Worm (Caenorhabditis elegans) whole organism, midembryonic: ENCODE data around the gene F21C10.4.

ENCODE experiments used
- T22C8.4 ChIP-seq: fragments of 200-800 bp; sonication (Bioruptor generic); IDR thresholded peaks from 2 replicates; pipeline ENCODE4 v1.3.6; 2022; ENCODE audit warnings: missing genetic modification characterization, missing compliant biosample characterization
- cog-1 ChIP-seq: sonication (generic microtip); optimal IDR thresholded peaks from 2 replicates; lab custom pipeline; 2016; ENCODE audit warnings: missing genetic modification characterization, missing compliant biosample characterization
- flt-1 ChIP-seq: fragments of 200-800 bp; sonication (Bioruptor generic); IDR thresholded peaks from 2 replicates; pipeline ENCODE4 v1.3.6; 2022; ENCODE audit warnings: missing genetic modification characterization, missing compliant biosample characterization
- klf-2 ChIP-seq: fragments of 200-800 bp; sonication (Bioruptor generic); conservative IDR thresholded peaks from 2 replicates; pipeline ENCODE4 v1.3.6; 2022; ENCODE audit warnings: missing genetic modification reagents, missing genetic modification characterization, missing compliant biosample characterization
- med-1 ChIP-seq: sonication (generic microtip); optimal IDR thresholded peaks from 2 replicates; lab custom pipeline; 2017; ENCODE audit warnings: missing genetic modification characterization, mild to moderate bottlenecking, missing compliant biosample characterization, antibody characterized with exemption, missing genetic modification reagents; ENCODE audit not compliant: insufficient read depth
- ref-1 ChIP-seq: fragments of 200-800 bp; sonication (Bioruptor generic); conservative IDR thresholded peaks from 2 replicates; pipeline ENCODE4 v1.3.6; 2022; ENCODE audit warnings: missing genetic modification reagents, missing genetic modification characterization, missing compliant biosample characterization
- tab-1 ChIP-seq: fragments of 200-800 bp; sonication (Bioruptor generic); IDR thresholded peaks from 2 replicates; pipeline ENCODE4 v1.3.6; 2022; ENCODE audit warnings: missing genetic modification characterization, missing compliant biosample characterization
- ztf-23 ChIP-seq: fragments of 200-800 bp; sonication (Bioruptor generic); IDR thresholded peaks from 2 replicates; pipeline ENCODE4 v1.3.6; 2022; ENCODE audit warnings: missing genetic modification reagents, missing genetic modification characterization, missing compliant biosample characterization
- ztf-29 ChIP-seq: fragments of 200-800 bp; sonication (Bioruptor generic); IDR thresholded peaks from 2 replicates; pipeline ENCODE4 v1.3.6; 2022; ENCODE audit warnings: missing genetic modification reagents, missing genetic modification characterization, missing compliant biosample characterization

The F21C10.4 gene

DNA sequence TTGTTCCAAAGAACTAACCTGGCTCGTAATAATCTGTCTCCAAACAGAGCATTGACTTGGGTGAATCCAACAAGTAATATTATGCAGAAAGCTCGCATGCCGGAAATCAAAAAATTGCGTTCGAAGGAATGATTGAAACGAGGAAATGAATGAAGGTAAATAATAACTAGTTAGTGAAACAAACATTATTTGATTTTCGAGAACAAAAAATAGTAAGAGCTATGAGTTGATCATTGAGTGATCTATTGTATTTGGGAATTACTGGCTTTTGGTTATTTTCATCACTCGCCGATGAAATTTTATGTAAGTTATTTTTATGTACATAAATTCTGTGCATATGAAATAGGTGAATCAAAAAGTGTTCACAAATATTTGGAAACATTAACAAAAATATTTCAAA, 28.4 kb downstream of the F21C10.4 start, which contains the start of gene B0222.5:
TSS of gene B0222.5 (minus strand) at position 101 of the 400 bp plus-strand sequence.
- TF ChIP-seq ztf-23 (GFP tag; lab: Robert Waterston, UW) (no peak), ztf-29 (GFP tag; lab: Robert Waterston, UW) (no peak), cog-1 (no peak), tab-1 (GFP tag; lab: Robert Waterston, UW) (no peak), klf-2 (GFP tag; lab: Robert Waterston, UW) (no peak), ref-1 (GFP tag; lab: Robert Waterston, UW) (no peak), med-1 (no peak), flt-1 (no peak), T22C8.4 (no peak)

ce11 chrV:9155616-9156015, 29.2 kb downstream of the F21C10.4 start:
- TF ChIP-seq tab-1 (GFP tag; lab: Robert Waterston, UW) (no peak), flt-1 (no peak), T22C8.4 (no peak), ztf-29 (GFP tag; lab: Robert Waterston, UW) (no peak), ztf-23 (GFP tag; lab: Robert Waterston, UW) (no peak), klf-2 (GFP tag; lab: Robert Waterston, UW) (no peak), ref-1 (GFP tag; lab: Robert Waterston, UW) (no peak)

DNA sequence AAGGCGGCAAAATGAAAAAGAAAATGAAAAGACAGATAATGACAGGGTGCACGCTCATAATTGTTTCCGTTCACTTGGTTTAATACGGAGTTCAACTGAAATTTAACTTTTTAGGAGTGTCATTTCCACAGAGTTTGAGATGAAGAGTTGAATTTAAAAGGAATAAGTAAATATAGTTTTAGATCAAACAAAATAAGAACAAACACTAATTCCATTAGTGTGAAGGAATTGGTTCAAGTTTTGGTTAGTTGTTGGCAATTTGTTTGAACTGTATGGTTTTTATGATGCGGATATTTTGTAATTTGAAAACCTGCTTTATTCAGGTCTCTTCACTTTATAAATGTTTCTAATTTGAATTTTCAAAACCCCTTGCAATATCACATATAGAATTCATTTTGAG, 30.3 kb downstream of the F21C10.4 start, which contains the start of gene B0222.15:
TSS of gene B0222.15 (minus strand) at position 101 of the 400 bp plus-strand sequence.
- no peak for TF ChIP-seq ztf-29 (GFP tag; lab: Robert Waterston, UW)

DNA sequence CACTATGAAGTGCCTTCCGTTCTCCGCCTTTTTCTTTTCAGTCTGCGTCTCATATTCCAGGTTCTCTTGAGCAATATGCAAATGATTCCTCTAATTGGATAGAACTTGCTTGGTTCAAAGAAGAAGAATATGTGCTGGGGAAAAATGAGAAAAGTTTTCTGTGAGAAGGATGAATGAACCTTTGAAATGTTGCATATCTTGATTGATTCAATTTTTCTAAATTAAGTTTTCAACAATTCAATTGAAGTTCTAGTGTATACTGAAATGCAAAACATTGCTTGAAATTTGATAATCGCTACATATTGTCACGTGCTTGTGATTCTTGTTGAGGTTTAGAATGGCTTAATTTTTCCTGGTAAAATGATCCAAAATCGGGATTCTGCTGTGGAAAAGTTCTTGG, 31.2 kb downstream of the F21C10.4 start:
- TF ChIP-seq med-1 (no peak), flt-1 (no peak), T22C8.4 (no peak), tab-1 (GFP tag; lab: Robert Waterston, UW) (no peak), klf-2 (GFP tag; lab: Robert Waterston, UW) (no peak), cog-1 (no peak), ref-1 (GFP tag; lab: Robert Waterston, UW) (no peak), ztf-29 (GFP tag; lab: Robert Waterston, UW) (no peak)

- TF ChIP-seq ref-1 (GFP tag; lab: Robert Waterston, UW) (no peak), cog-1 (no peak), ztf-29 (GFP tag; lab: Robert Waterston, UW) (no peak)
These were observed 33.9 kb downstream of the F21C10.4 start, which contains the start of gene col-144 for ce11 chrV:9160224-9160886. TSS of gene col-144 (minus strand) at chrV:9160642.

ce11 chrV:9162118-9162729, 35.8 kb downstream of the F21C10.4 start:
- TF ChIP-seq med-1 (no peak), T22C8.4 (no peak), cog-1 (no peak), ztf-29 (GFP tag; lab: Robert Waterston, UW) (no peak), ztf-23 (GFP tag; lab: Robert Waterston, UW) (no peak), flt-1 (no peak), klf-2 (GFP tag; lab: Robert Waterston, UW) (no peak), ref-1 (GFP tag; lab: Robert Waterston, UW) (no peak), tab-1 (GFP tag; lab: Robert Waterston, UW) (no peak)

ce11 chrV:9162955-9163468, 36.6 kb downstream of the F21C10.4 start, which contains the start of gene col-145:
TSS of gene col-145 (minus strand) at chrV:9163005.
- TF ChIP-seq ztf-23 (GFP tag; lab: Robert Waterston, UW) (no peak), ztf-29 (GFP tag; lab: Robert Waterston, UW) (no peak), klf-2 (GFP tag; lab: Robert Waterston, UW) (no peak), ref-1 (GFP tag; lab: Robert Waterston, UW) (no peak), cog-1 (no peak), T22C8.4 (no peak), flt-1 (no peak), tab-1 (GFP tag; lab: Robert Waterston, UW) (no peak), med-1 (no peak)

DNA sequence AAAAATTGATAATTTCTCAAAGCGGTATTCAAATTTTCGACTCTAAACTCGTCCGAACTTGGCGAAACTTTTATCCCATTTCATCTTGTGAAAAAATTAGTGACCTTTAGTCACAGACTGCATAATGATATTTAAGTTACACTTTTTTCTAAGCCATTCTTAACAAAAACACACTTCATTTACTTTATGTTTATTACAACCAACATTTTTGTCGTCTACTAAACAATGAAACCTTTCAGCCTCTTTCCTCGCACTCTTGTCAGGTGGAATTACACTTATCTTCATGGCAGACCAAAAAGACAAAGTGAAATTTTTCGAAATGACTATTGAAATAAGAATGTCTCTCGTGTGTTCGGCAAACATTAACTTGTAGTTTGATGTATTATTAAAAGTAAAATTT, 37.5 kb downstream of the F21C10.4 start:
- TF ChIP-seq flt-1: no peak
- no peak for TF ChIP-seq ztf-29 (GFP tag; lab: Robert Waterston, UW)
- no peak for TF ChIP-seq cog-1
- TF ChIP-seq ref-1 (GFP tag; lab: Robert Waterston, UW): no peak
- no peak for TF ChIP-seq med-1
- no peak for TF ChIP-seq T22C8.4
- no peak for TF ChIP-seq tab-1 (GFP tag; lab: Robert Waterston, UW)
- TF ChIP-seq klf-2 (GFP tag; lab: Robert Waterston, UW): no peak
- TF ChIP-seq ztf-23 (GFP tag; lab: Robert Waterston, UW): no peak

DNA sequence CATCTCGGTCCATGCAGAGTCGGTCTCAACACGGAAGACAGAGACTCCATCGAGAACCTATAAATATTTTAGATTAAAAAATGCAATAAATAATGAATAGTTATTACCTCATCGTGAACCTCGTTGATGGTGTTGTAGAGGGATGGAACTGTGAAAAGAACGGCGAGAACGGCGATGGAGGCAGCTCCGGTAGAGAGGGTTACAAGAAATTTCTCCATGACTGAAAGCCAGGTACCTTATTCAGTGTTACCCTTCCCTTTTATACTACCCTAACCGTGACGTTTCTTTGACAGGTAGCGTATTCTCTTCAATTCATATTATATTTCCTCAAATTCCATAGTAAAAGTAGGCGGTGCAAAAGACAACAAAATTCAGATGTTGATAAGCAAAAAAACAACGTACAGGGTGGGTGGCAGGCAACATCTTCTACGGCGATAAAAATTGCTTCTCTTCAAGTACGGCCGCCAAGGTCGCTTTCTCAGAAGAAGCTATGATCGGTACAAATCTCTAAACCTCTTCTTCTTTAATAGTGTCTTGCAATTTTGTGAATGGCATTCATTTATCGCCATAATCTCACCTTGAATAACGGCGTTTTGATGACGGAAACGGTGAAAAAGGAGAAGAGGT, 38.8 kb downstream of the F21C10.4 start, which contains the start of gene col-10:
TSS of gene col-10 (minus strand) at position 235 of the 627 bp plus-strand sequence.
- no peak for TF ChIP-seq med-1
- TF ChIP-seq cog-1: no peak
- TF ChIP-seq klf-2 (GFP tag; lab: Robert Waterston, UW): no peak
- TF ChIP-seq ref-1 (GFP tag; lab: Robert Waterston, UW): no peak
- TF ChIP-seq ztf-29 (GFP tag; lab: Robert Waterston, UW): no peak
- TF ChIP-seq ztf-23 (GFP tag; lab: Robert Waterston, UW): no peak
- no peak for TF ChIP-seq T22C8.4
- TF ChIP-seq tab-1 (GFP tag; lab: Robert Waterston, UW): no peak
- TF ChIP-seq flt-1: no peak
